Worm (Caenorhabditis elegans) whole organism, dauer: ENCODE data around the gene nhr-4.
"Not testable (repeated sequence)": the region's sequence is repeated elsewhere in the genome, so short reads cannot be mapped to it uniquely, and the experiment has no call there.

Source experiments
- unc-62 ChIP-seq: sonication (generic microtip); optimal IDR thresholded peaks from 2 replicates; lab custom pipeline; 2017; ENCODE audit warnings: missing biosample characterization, missing genetic modification reagents, missing genetic modification characterization

The nhr-4 gene

DNA sequence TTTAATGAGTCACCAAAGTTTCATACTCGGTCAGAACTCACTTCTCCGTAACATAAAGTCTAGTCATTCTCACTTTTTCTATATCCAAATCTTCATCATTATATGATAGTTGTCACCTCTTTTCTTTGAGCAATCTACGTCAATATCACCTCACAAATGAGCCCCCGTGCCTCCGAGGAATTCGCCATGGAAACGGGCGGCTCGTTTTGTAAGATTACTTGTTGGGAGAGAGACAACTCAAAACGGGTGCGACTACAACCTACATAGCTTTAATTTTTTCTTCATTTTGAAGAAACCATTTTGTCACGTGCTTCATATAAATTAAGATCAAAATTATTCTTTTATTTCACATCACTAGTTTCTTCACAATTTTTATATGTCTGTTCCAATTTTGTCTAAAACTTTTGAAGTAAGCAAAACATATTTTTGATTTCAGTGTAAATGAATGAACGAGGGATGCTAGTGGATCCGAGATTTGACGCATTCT lies at the start of gene nhr-4:
TSS of gene nhr-4 (plus strand) at position 437 of the 487 bp plus-strand sequence.
- no peak for TF ChIP-seq unc-62

DNA sequence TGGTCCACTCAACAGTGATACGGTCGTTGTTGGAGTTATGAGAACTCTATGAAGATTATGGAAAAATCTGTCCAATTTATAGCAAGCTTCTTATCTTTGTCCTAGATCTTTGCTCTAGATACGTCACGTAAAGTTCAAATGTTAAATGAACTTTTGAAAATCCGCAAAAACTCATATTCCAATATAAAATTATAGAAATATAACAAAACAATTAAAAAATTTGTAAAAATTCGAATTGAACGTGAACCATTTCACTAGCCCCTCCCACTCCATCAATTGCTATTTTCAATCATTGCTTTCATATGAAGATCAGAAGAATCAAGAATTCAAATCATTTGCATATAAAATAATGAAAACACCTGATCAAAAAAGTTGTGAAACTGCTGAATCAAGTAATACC lies 46.5 kb upstream of the nhr-4 start, which contains the start of gene kin-21:
TSS of gene kin-21 (plus strand) at position 301 of the 400 bp plus-strand sequence.
- TF ChIP-seq unc-62: no peak

DNA sequence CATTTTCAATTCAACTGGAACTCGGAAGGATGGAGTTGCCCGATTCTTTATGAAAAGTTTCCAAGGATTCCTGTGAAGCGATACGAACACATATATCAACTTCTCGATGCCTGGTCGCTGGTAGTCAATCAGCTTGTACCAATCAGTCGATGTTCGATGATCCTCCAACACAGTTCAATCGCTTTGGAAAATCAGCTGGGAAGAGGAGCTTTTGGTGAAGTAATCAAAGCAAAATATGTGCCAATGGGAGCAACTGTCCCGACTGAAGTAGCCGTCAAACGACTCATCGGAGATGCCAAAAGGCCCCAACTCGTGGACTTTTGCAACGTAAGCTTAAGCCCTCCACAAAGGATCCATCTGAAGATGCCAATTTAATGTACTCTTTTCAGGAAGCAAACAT lies 45.8 kb upstream of the nhr-4 start:
- no peak for TF ChIP-seq unc-62

DNA sequence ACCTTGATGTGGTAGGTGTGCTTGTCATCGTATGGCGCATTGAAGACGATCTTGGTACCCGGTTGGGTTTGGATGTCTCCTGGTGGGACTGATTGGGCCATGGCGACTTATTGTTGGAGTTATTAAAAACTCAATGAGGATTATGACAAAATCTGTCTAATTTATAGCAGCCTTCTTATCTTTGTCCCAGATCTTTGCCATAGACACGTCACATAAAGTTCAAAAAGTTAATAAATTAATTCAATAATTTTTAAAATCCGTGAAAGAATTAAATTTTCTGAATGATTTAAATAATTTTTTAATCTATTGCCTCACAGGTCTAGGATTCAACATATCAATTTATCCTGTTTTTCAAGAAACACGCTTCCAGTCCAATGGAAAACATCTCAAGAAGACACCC lies 42.8 kb upstream of the nhr-4 start, which contains the start of gene msp-81:
TSS of gene msp-81 (minus strand) at position 101 of the 400 bp plus-strand sequence.
- TF ChIP-seq unc-62: no peak

DNA sequence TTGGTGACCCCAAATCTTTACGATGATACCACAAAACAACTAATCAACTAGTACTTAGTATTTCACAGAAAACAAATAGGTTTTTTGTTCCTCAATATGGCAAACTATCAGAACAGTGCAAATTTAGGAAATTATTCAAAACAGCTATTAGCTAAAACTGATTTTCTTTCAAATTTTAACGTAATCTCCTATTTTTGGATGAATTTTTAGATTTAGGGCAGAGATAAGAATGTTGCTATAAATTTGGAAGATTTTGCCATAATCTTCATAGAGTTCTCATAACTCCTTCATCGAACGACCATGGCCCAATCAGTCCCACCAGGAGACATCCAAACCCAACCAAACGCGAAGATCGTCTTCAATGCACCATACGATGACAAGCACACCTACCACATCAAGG lies 41.8 kb upstream of the nhr-4 start, which contains the start of gene msp-10:
TSS of gene msp-10 (plus strand) at position 301 of the 400 bp plus-strand sequence.
- TF ChIP-seq unc-62: not testable (repeated sequence)

DNA sequence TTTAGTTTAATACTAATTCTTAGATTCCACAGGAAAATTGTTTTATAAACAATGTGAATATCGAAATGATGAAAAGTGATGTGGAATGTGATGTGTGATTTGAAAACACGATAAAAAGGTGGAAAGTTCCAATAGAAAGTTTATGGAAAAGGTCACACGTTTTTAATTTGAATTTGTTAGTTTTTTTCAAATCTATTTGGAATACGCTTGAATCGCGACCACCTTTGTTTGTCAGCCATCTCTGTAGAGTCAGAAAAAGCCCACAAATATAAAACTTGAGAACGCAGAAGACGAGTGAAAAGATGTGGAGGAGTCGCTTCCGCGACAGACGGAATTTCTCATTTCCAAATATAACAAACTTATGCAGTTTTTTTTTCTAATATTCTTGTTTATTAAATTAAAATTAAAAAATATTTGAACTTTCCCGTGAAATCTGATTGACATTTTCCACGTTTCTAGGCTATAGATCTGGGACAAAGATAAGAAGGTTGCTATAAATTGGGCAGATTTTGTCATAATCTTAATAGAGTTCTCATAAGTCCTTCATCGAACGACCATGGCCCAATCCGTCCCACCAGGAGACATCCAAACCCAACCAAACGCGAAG lies 38.0 kb upstream of the nhr-4 start, which contains the start of the genes kin-24 and msp-56:
TSS of gene kin-24 (minus strand) at position 101 of the 607 bp plus-strand sequence.
TSS of gene msp-56 (plus strand) at position 557 of the 607 bp plus-strand sequence.
- no peak for TF ChIP-seq unc-62

DNA sequence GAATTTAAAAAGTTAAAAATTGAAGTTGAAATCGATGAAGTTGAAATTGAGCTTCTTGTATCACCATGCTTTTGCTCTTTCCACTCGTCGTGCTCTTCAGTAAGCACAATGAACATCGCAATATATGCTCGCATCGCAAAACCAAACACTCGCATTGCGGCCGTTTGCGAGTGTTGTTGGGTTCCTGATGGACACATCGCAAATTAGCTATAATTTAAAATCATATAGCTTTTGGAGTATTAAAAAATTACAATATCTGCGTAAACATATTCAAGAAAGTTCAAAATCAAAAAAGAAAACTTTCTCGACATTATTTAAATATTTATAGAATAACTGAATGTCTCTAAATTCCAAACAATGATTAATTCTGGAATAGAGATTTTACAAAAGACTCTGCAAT lies 37.1 kb upstream of the nhr-4 start, which contains the start of gene K07F5.17:
TSS of gene K07F5.17 (plus strand) at position 301 of the 400 bp plus-strand sequence.
- TF ChIP-seq unc-62: no peak

DNA sequence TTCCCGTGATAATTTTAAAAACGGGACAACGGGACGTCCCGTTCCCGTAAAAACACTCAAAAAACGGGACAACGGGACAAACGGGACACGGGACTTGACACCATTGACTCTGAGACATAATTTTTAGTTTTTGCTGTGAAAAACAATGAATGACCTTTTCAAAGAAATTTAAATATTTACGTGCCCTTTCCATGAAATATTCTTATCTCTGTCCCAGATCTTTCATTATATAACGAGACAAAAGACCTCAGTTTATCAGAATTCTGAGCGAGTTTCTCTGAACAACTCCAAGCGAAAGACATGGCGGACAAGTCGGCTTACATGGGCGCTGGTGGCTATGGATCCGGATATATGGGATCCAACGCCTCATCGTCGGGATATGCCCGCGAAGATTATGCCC lies 35.4 kb upstream of the nhr-4 start, which contains the start of gene nspd-2:
TSS of gene nspd-2 (plus strand) at position 301 of the 400 bp plus-strand sequence.
- TF ChIP-seq unc-62: no peak

DNA sequence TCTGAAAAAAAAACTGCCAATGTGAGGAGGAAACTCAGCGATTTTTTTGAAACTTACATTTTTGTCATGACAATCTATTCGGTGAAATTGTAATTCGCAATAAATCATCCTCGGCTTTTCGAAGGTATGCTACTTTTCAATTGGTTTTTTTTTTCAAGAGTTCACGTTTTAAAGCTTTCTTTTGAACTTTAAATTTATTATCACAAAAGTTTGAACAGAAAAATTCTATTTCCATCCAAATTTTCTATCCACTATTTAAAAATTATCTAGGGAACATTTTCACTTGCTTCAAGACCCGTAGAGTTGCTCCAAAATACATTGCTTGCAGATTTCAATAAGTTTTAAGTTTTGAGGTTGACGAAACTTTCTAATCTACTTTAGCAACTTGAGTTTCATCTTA lies 32.6 kb upstream of the nhr-4 start, which contains the start of gene K07F5.6:
TSS of gene K07F5.6 (minus strand) at position 101 of the 400 bp plus-strand sequence.
- no peak for TF ChIP-seq unc-62

DNA sequence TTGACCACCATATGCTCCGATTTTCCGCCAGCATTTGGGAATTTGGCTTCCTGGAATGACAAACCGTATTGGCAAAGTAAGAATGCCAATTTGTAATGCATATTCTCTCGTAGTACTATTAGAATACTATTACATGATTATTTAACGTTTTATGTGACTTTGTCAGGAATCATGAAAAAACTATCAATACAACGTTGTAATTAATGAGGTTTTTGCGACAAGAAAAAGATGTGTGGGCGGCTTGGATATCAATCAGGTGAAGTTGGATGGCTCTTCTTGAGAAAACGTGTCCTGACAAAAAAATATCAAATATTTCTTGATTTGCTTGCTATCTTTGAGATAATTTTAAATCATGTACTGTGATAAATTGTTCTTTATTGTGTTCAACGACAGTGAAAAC lies 31.1 kb upstream of the nhr-4 start, which contains the start of gene K07F5.7:
TSS of gene K07F5.7 (minus strand) at position 101 of the 400 bp plus-strand sequence.
- no peak for TF ChIP-seq unc-62

DNA sequence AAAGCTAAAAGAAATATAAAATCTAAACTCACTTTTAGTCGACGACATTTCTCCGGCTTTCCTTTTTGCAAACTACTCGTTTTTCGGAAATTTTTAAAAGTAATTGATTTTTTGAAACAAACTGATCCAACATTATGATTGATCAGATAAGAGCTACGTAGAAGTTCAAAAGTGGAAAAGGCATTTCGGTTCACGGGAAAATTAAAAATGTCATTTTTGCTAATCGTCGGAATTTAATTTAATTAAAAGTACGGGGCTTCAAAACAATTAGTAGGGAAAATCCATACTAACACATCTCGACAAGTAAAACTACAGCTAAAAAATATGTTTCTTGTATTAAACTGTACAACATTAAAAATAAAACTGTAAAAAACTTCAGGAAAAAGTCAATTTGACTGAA lies 29.5 kb upstream of the nhr-4 start, which contains the start of gene K07F5.8:
TSS of gene K07F5.8 (minus strand) at position 101 of the 400 bp plus-strand sequence.
- TF ChIP-seq unc-62: no peak

DNA sequence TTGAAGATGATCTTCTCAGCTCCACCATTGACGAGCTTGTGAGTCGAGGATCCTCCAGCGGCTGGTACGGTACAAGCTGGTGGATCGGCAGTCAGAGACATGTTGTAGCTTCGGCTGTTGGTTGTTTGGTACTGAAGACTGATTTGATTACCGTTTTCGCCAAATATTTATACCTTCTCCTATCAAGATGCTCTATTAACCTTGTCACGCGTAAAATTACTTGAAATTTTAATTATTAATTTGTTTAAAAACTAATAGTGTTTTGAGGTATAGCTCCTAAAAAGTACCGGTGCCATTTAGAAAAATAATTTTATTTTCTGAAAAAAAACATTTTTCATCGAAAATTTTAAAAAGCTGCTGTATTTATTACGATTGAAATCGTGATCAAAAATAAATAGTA lies 28.2 kb upstream of the nhr-4 start, which contains the start of gene ssp-10:
TSS of gene ssp-10 (minus strand) at position 101 of the 400 bp plus-strand sequence.
- TF ChIP-seq unc-62: no peak

DNA sequence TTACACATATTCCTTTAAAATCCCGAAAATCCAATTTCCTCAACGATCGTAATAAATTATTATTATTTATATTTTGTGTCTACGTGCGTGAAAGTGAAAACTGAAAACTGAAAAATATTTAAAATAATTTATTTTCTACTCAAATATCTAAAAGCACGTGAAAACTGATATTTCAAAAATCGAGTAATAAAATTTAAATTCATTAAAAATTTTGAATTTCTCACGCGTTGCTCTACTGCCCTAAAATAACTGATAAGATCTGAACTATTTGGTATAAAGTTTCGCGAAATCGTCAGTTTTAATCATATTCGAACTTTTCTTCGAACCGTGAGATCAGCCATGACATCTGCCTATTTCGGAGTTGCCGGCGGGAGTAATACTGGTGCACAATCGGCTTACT lies 26.9 kb upstream of the nhr-4 start, which contains the start of gene ssq-1:
TSS of gene ssq-1 (plus strand) at position 301 of the 400 bp plus-strand sequence.
- no peak for TF ChIP-seq unc-62

DNA sequence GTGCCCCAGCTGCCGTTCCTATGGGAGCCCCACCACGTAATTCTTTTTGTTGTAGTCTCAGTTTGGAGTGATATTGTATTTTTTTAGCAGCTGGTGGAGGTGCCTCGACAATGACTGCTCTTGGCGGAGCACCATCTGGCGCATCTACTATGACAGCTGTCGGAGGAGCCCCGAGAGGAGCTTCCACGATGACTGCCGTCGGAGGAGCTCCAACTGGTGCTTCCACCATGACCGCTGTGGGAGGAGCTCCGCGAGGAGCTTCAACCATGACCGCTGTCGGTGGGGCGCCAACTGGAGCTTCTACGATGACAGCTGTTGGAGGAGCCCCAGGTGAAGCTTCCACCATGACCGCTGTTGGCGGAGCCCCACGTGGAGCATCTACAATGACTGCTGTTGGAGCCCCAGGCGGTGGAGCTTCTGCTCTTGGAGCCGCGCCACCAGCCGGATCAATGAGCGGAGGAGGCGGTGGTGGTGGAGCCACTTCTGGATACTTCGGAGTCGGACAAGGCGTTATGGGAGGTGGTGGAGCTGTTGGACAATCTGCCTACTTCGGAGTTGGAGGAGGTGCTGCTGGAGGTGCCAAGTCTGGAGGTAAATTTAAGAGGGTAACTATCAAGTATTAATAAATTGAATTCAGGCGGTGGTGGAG lies 26.2 kb upstream of the nhr-4 start:
- TF ChIP-seq unc-62: no peak

DNA sequence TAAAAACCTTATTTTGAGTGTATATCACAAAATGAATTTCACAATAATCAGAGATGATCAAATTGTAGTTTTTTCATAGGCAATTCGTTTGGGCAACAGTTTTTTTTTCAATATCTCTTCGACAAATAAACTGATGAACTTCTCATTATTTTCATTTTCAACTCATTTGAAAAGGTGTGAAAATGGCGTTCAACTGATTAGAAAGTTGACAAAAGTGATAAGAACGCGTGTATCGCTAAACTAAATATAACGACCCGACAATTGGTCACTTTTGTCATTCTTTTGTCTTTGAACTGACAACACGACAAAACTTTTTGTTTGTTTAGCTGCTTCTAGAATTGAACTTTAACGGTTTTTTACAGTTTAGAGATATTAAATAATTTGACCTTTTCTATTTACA lies 24.2 kb upstream of the nhr-4 start:
- TF ChIP-seq unc-62: no peak

DNA sequence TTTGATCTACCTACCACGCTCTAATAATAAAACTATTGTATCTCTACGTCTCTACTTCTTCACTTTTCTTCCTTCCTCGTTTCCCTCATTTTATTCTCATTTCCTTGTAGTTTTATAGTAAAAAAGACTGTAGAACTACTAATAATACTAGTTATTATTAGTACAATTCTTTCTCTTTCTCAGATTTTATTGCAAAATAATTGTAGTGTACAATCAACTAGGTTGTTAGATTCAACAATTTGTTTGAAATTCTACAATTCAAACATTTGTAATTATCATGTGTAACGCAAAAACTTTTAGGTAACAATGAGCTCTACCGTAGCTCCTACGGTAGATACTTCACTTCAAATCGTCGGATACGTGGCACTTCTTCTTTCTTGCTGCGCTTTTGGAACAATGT lies 23.4 kb upstream of the nhr-4 start, which contains the start of gene K07F5.12:
TSS of gene K07F5.12 (plus strand) at position 301 of the 400 bp plus-strand sequence.
- no peak for TF ChIP-seq unc-62

DNA sequence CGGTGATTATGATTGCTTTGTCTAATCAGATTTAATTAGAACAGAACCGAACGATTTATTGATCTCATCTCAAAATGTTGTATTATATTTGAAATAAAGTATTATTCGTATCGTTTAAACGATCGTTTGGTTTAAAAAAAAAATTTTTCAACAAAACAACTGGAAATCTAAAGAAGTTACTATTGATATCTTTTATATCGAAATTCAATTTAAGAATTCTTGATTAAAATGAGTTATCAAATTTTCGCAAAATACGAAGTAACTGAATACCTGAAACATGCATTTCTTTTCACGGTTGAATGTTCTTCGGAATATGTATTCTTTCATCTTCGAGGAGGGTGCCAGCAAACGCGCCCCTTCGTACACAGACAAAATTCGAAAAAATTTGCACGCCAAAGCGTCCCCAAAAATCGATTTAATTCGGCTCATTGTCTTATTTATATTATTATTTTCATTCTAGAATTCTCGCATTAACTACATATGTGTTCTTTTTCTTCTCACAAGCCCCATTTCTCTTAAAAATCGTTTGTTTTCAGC lies 21.1 kb upstream of the nhr-4 start, which contains the start of gene npp-1:
TSS of gene npp-1 (plus strand) at position 537 of the 537 bp plus-strand sequence.
- TF ChIP-seq unc-62: no peak
